Worm (Caenorhabditis elegans) whole organism, L1 larva: ENCODE results near the gene T13C5.2.

ENCODE experiments used
- C16A3.4 ChIP-seq: fragments of 150-350 bp; optimal IDR thresholded peaks from 2 replicates; lab custom pipeline; 2014; ENCODE audit warnings: missing biosample characterization, missing genetic modification characterization
- C34B4.2 ChIP-seq: sonication (generic microtip); optimal IDR thresholded peaks from 2 replicates; lab custom pipeline; 2017; ENCODE audit warnings: mild to moderate bottlenecking, missing genetic modification characterization, missing compliant biosample characterization
- F16B12.6 ChIP-seq: fragments of 150-350 bp; optimal IDR thresholded peaks from 2 replicates; lab custom pipeline; 2014; ENCODE audit warnings: missing biosample characterization, missing genetic modification characterization
- Y116A8C.19 ChIP-seq: sonication (generic microtip); optimal IDR thresholded peaks from 2 replicates; lab custom pipeline; 2016; ENCODE audit warnings: missing compliant biosample characterization, missing genetic modification characterization, borderline replicate concordance
- aha-1 ChIP-seq: fragments of 150-350 bp; optimal IDR thresholded peaks from 2 replicates; lab custom pipeline; 2014; ENCODE audit warnings: missing biosample characterization, missing genetic modification characterization
- blmp-1 ChIP-seq: fragments of 150-350 bp; optimal IDR thresholded peaks from 2 replicates; lab custom pipeline; 2014; ENCODE audit warnings: missing biosample characterization, missing genetic modification characterization
- ceh-8 ChIP-seq: fragments of 200-800 bp; sonication (Bioruptor generic); optimal IDR thresholded peaks from 2 replicates; lab custom pipeline; 2018; ENCODE audit warnings: mild to moderate bottlenecking, missing genetic modification characterization, moderate library complexity, missing compliant biosample characterization
- ceh-82 ChIP-seq, 3 experiments: fragments of 150-350 bp in 1 of 3; sonication (generic microtip) in 2 of 3; optimal IDR thresholded peaks; 2 replicates each; lab custom pipeline; 2014 to 2017; ENCODE audit warnings: missing biosample characterization in 3 of 3, missing genetic modification characterization in 3 of 3
- ceh-88 ChIP-seq: fragments of 200-800 bp; sonication (Bioruptor generic); IDR thresholded peaks from 2 replicates; pipeline ENCODE4 v1.3.6; 2022; ENCODE audit warnings: missing genetic modification characterization, missing compliant biosample characterization
- ceh-90 ChIP-seq: sonication (generic microtip); optimal IDR thresholded peaks from 2 replicates; lab custom pipeline; 2016; ENCODE audit warnings: missing genetic modification characterization, missing compliant biosample characterization
- ces-1 ChIP-seq: fragments of 150-350 bp; optimal IDR thresholded peaks from 2 replicates; lab custom pipeline; 2014; ENCODE audit warnings: missing biosample characterization, missing genetic modification reagents, missing genetic modification characterization
- efl-3 ChIP-seq: fragments of 200-800 bp; sonication (Bioruptor generic); optimal IDR thresholded peaks from 2 replicates; lab custom pipeline; 2018; ENCODE audit warnings: mild to moderate bottlenecking, missing genetic modification characterization, missing compliant biosample characterization
- egl-13 ChIP-seq: sonication (generic microtip); optimal IDR thresholded peaks from 2 replicates; lab custom pipeline; 2016; ENCODE audit warnings: missing genotype, missing genetic modification reagents, missing genetic modification characterization, missing compliant biosample characterization
- elt-2 ChIP-seq: sonication (generic microtip); optimal IDR thresholded peaks from 2 replicates; lab custom pipeline; 2016; ENCODE audit warnings: missing genetic modification characterization, mild to moderate bottlenecking, inconsistent platforms, missing compliant biosample characterization, missing genetic modification reagents
- elt-3 ChIP-seq, 6 experiments: fragments of 150-350 bp in 1 of 6; sonication (generic microtip); optimal IDR thresholded peaks; 2 replicates each; lab custom pipeline; 2017 to 2018; ENCODE audit warnings: missing biosample characterization in 6 of 6, missing genetic modification characterization in 6 of 6, inconsistent platforms in 1 of 6
- fkh-4 ChIP-seq: sonication (generic microtip); optimal IDR thresholded peaks from 2 replicates; lab custom pipeline; 2016; ENCODE audit warnings: missing compliant biosample characterization, missing genetic modification characterization, borderline replicate concordance
- grh-1 ChIP-seq: fragments of 200-800 bp; sonication (Bioruptor generic); IDR thresholded peaks from 2 replicates; pipeline ENCODE4 v1.3.6; 2022; ENCODE audit warnings: missing genetic modification reagents, missing genetic modification characterization, missing compliant biosample characterization
- hpl-2 ChIP-seq: fragments of 150-350 bp; optimal IDR thresholded peaks from 2 replicates; lab custom pipeline; 2014; ENCODE audit warnings: missing biosample characterization, missing genetic modification reagents, missing genetic modification characterization
- jun-1 ChIP-seq: fragments of 150-350 bp; optimal IDR thresholded peaks from 2 replicates; lab custom pipeline; 2014; ENCODE audit warnings: missing biosample characterization, missing genetic modification reagents, missing genetic modification characterization
- lin-13 ChIP-seq: fragments of 150-350 bp; optimal IDR thresholded peaks from 2 replicates; lab custom pipeline; 2014; ENCODE audit warnings: missing biosample characterization, missing genetic modification reagents, missing genetic modification characterization
- lin-35 ChIP-seq, 2 experiments: fragments of 150-350 bp; optimal IDR thresholded peaks; 2 replicates each; lab custom pipeline; 2014; ENCODE audit warnings: missing biosample characterization in 2 of 2, missing genetic modification characterization in 2 of 2, missing genetic modification reagents in 2 of 2
- mdl-1 ChIP-seq, 2 experiments: fragments of 150-350 bp; optimal IDR thresholded peaks; 2 replicates each; lab custom pipeline; 2014 to 2017; ENCODE audit warnings: missing biosample characterization in 2 of 2, missing genetic modification characterization in 2 of 2, inconsistent platforms in 1 of 2
- mef-2 ChIP-seq: fragments of 150-350 bp; optimal IDR thresholded peaks from 2 replicates; lab custom pipeline; 2014; ENCODE audit warnings: missing biosample characterization, missing genetic modification characterization
- nhr-11 ChIP-seq: fragments of 150-350 bp; optimal IDR thresholded peaks from 2 replicates; lab custom pipeline; 2014; ENCODE audit warnings: missing biosample characterization, missing genetic modification characterization
- nhr-237 ChIP-seq: fragments of 150-350 bp; optimal IDR thresholded peaks from 2 replicates; lab custom pipeline; 2014; ENCODE audit warnings: missing biosample characterization, missing genetic modification characterization
- nhr-71 ChIP-seq: sonication (generic microtip); optimal IDR thresholded peaks from 2 replicates; lab custom pipeline; 2016; ENCODE audit warnings: mild to moderate bottlenecking, missing genetic modification characterization, moderate library complexity, missing compliant biosample characterization
- nhr-77 ChIP-seq: fragments of 150-350 bp; optimal IDR thresholded peaks from 2 replicates; lab custom pipeline; 2014; ENCODE audit warnings: missing biosample characterization, missing genetic modification characterization
- nhr-84 ChIP-seq: sonication (generic microtip); optimal IDR thresholded peaks from 2 replicates; lab custom pipeline; 2017; ENCODE audit warnings: missing biosample characterization, missing genetic modification characterization
- sox-4 ChIP-seq: sonication (generic microtip); optimal IDR thresholded peaks from 2 replicates; lab custom pipeline; 2016; ENCODE audit warnings: missing genetic modification characterization, missing compliant biosample characterization
- sup-37 ChIP-seq: fragments of 200-800 bp; sonication (Bioruptor generic); optimal IDR thresholded peaks from 2 replicates; lab custom pipeline; 2018; ENCODE audit warnings: mild to moderate bottlenecking, missing genetic modification characterization, missing compliant biosample characterization
- unc-86 ChIP-seq: sonication (generic microtip); optimal IDR thresholded peaks from 2 replicates; lab custom pipeline; 2016; ENCODE audit warnings: missing genetic modification characterization, missing compliant biosample characterization
- xbp-1 ChIP-seq: sonication (generic microtip); optimal IDR thresholded peaks from 2 replicates; lab custom pipeline; 2016; ENCODE audit warnings: missing genetic modification characterization, missing compliant biosample characterization
- zip-4 ChIP-seq: fragments of 200-800 bp; sonication (Bioruptor generic); optimal IDR thresholded peaks from 2 replicates; lab custom pipeline; 2018; ENCODE audit warnings: mild to moderate bottlenecking, missing genetic modification characterization, moderate library complexity, missing compliant biosample characterization
- ztf-11 ChIP-seq, 2 experiments: sonication (generic microtip); optimal IDR thresholded peaks; 2 replicates each; lab custom pipeline; 2016 to 2017; ENCODE audit warnings: missing genetic modification characterization in 2 of 2, missing biosample characterization in 1 of 2, missing compliant biosample characterization in 1 of 2

The T13C5.2 gene

ce11 chrX:6169252-6169651, 15.6 kb upstream of the T13C5.2 start, which contains the start of gene T25B2.2:
TSS of gene T25B2.2 (plus strand) at chrX:6169643.
- TF ChIP-seq nhr-77 (tag; lab: Kevin White, UChicago) = no peak
- TF ChIP-seq ces-1 = no peak
- TF ChIP-seq ztf-11 (tag; optimal IDR thresholded peaks at IDR 0.05; lab: Kevin White, UChicago) = no peak
- peak; percentile 21 for TF ChIP-seq jun-1 (tag; lab: Kevin White, UChicago)
- no peak for TF ChIP-seq hpl-2 (GFP tag; lab: Kevin White, UChicago)
- no peak for TF ChIP-seq C34B4.2
- no peak for TF ChIP-seq unc-86 (tag; lab: Kevin White, UChicago)
- peak; percentile 92 for TF ChIP-seq elt-2 (tag; lab: Kevin White, UChicago)
- no peak for TF ChIP-seq mef-2 (tag; lab: Kevin White, UChicago)
- no peak for TF ChIP-seq nhr-71
- TF ChIP-seq lin-35 (GFP tag; optimal IDR thresholded peaks at IDR 0.05; lab: Kevin White, UChicago) = peak in 1 of 2 experiments; percentile 40
- no peak for TF ChIP-seq ceh-88 (GFP tag; lab: Robert Waterston, UW)

DNA sequence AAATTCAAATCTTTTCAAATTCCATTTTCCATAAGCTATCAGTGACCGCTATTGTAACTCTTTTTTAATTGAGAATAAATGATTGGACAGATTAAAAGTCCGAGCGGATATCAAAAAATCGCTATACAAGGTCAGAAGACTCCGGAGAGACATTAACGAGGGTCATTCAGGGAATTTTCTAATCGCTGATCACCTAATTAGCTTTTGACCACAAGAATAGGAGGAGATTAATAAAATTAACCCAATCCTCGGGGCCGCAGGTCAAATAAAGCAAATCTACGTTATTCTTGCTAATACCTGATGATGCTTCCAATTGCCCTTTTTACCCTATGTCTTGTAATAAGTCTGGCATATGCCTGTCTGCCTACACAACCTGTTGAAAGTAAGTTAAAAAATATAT, 11.2 kb upstream of the T13C5.2 start, which contains the start of gene T25B2.1:
TSS of gene T25B2.1 (plus strand) at position 301 of the 400 bp plus-strand sequence.
- TF ChIP-seq nhr-84 (tag; lab: Kevin White, UChicago) = no peak
- no peak for TF ChIP-seq efl-3 (GFP tag; lab: Kevin White, UChicago)
- TF ChIP-seq ceh-82 (tag; optimal IDR thresholded peaks at IDR 0.05; lab: Kevin White, UChicago) = no peak

ce11 chrX:6175829-6176228, 9.0 kb upstream of the T13C5.2 start, which contains the start of gene T25B2.3:
TSS of gene T25B2.3 (plus strand) at chrX:6176129.
- TF ChIP-seq egl-13 (tag; lab: Kevin White, UChicago) = no peak
- TF ChIP-seq Y116A8C.19 (tag; lab: Kevin White, UChicago) = no peak

DNA sequence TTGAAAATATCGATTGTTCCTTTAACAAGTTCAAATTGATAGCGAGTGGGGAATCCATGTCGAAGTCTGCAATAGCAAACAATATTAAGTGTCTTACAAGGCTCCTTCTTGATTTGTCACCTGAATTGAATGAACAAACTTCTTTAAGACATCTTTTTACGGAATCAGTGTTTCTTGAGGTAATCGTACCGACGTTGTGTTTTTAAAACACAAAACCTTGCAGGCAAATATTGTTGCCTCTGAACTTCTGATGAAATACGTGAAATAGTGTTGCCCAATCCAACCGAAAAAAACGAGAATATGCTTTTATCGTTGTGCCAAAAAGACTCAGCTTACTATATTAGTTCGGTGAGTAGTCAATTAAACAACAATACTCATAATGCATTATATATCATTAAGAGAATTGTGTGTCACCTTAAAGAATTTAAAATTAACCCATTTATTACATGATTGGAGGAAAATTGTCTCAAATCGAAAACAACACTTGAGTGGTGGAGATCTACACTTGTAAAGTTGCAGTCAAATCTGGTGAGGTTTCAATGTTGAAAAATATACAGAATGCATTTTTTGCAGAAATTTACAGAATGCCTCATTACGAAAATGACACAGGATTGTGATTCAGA, 6.8 kb upstream of the T13C5.2 start, which contains the start of the genes T25B2.4 and T13C5.3:
TSS of gene T25B2.4 (plus strand) at position 301 of the 623 bp plus-strand sequence.
TSS of gene T13C5.3 (plus strand) at position 573 of the 623 bp plus-strand sequence.
- TF ChIP-seq zip-4 = no peak
- no peak for TF ChIP-seq ceh-8 (GFP tag; lab: Kevin White, UChicago)
- no peak for TF ChIP-seq aha-1 (tag; lab: Kevin White, UChicago)
- TF ChIP-seq elt-3 (tag; optimal IDR thresholded peaks at IDR 0.05; lab: Kevin White, UChicago) = no peak
- TF ChIP-seq F16B12.6 = no peak
- no peak for TF ChIP-seq sox-4 (tag; lab: Kevin White, UChicago)
- TF ChIP-seq ceh-90 (tag; lab: Kevin White, UChicago) = no peak
- no peak for TF ChIP-seq mdl-1 (tag; optimal IDR thresholded peaks at IDR 0.05; lab: Kevin White, UChicago)
- no peak for TF ChIP-seq ceh-88 (GFP tag; lab: Robert Waterston, UW)
- no peak for TF ChIP-seq mef-2 (tag; lab: Kevin White, UChicago)
- TF ChIP-seq fkh-4 (tag; lab: Kevin White, UChicago) = no peak
- TF ChIP-seq sup-37 = no peak
- TF ChIP-seq C16A3.4 (tag; lab: Kevin White, UChicago) = no peak
- TF ChIP-seq grh-1 (GFP tag; lab: Robert Waterston, UW) = no peak
- no peak for TF ChIP-seq lin-13 (GFP tag; lab: Kevin White, UChicago)
- no peak for TF ChIP-seq nhr-11 (tag; lab: Kevin White, UChicago)
- TF ChIP-seq nhr-77 (tag; lab: Kevin White, UChicago) = no peak
- TF ChIP-seq xbp-1 (tag; lab: Kevin White, UChicago) = no peak
- no peak for TF ChIP-seq nhr-237 (tag; lab: Kevin White, UChicago)

- peak in 1 of 6 experiments; percentile 19 for TF ChIP-seq elt-3 (tag; optimal IDR thresholded peaks at IDR 0.05; lab: Kevin White, UChicago)
- peak; percentile 89 for TF ChIP-seq blmp-1 (tag; lab: Kevin White, UChicago)
- TF ChIP-seq xbp-1 (tag; lab: Kevin White, UChicago) = no peak
Observed at ce11 chrX:6178989-6179388, 5.8 kb upstream of the T13C5.2 start.
